Fruit fly (Drosophila melanogaster) whole organism, embryonic: ENCODE results near the gene Orct2.

Experiments
- B-H1 ChIP-seq: fragments of 200-800 bp; sonication (Bioruptor generic); IDR thresholded peaks from 3 replicates; pipeline ENCODE4 v1.3.6; 2022; ENCODE audit warnings: missing biosample characterization, missing genetic modification characterization
- BtbVII ChIP-seq: fragments of 200-800 bp; sonication (Bioruptor generic); optimal IDR thresholded peaks from 3 replicates; lab custom pipeline; 2017; ENCODE audit warnings: missing biosample characterization, mild to moderate bottlenecking, missing genetic modification characterization
- CG10654 ChIP-seq: fragments of 200-800 bp; sonication (Bioruptor generic); optimal IDR thresholded peaks from 2 replicates; lab custom pipeline; 2016; ENCODE audit warnings: missing biosample characterization, missing genetic modification characterization
- CG12769 ChIP-seq: fragments of 200-800 bp; sonication (Bioruptor generic); optimal IDR thresholded peaks from 2 replicates; lab custom pipeline; 2019; ENCODE audit warnings: missing biosample characterization, mild to moderate bottlenecking, missing genetic modification characterization, moderate library complexity
- CG13296 ChIP-seq: fragments of 200-800 bp; sonication (Bioruptor generic); optimal IDR thresholded peaks from 3 replicates; lab custom pipeline; 2018; ENCODE audit warnings: missing biosample characterization, mild to moderate bottlenecking, missing genetic modification characterization
- CG13775 ChIP-seq: fragments of 200-800 bp; sonication (Bioruptor generic); optimal IDR thresholded peaks from 3 replicates; lab custom pipeline; 2017; ENCODE audit warnings: missing biosample characterization, mild to moderate bottlenecking, missing genetic modification characterization
- CG16779 ChIP-seq: fragments of 200-800 bp; sonication (Bioruptor generic); IDR thresholded peaks from 2 replicates; pipeline ENCODE4 v1.3.6; 2022; ENCODE audit warnings: missing biosample characterization, missing genetic modification characterization
- CG16863 ChIP-seq: fragments of 200-800 bp; sonication (Bioruptor generic); optimal IDR thresholded peaks from 3 replicates; lab custom pipeline; 2016; ENCODE audit warnings: missing biosample characterization, missing genetic modification characterization
- CG17568 ChIP-seq: fragments of 200-800 bp; sonication (Bioruptor generic); optimal IDR thresholded peaks from 2 replicates; lab custom pipeline; 2018; ENCODE audit warnings: missing biosample characterization, mild to moderate bottlenecking, missing genetic modification characterization, moderate library complexity
- CG2202 ChIP-seq: fragments of 200-800 bp; sonication (Bioruptor generic); optimal IDR thresholded peaks from 2 replicates; lab custom pipeline; 2018; ENCODE audit warnings: missing biosample characterization, mild to moderate bottlenecking, missing genetic modification characterization
- CG30431 ChIP-seq: fragments of 200-800 bp; sonication (Bioruptor generic); optimal IDR thresholded peaks from 2 replicates; lab custom pipeline; 2017; ENCODE audit warnings: missing biosample characterization, missing genetic modification characterization
- CG31224 ChIP-seq: fragments of 200-800 bp; sonication (Bioruptor generic); IDR thresholded peaks from 2 replicates; pipeline ENCODE4 v1.3.6; 2022; ENCODE audit warnings: missing biosample characterization, missing genetic modification characterization
- CG3163 ChIP-seq: fragments of 200-800 bp; sonication (Bioruptor generic); optimal IDR thresholded peaks from 3 replicates; lab custom pipeline; 2016; ENCODE audit warnings: missing biosample characterization, missing genetic modification characterization
- CG32532 ChIP-seq: fragments of 200-800 bp; sonication (Bioruptor generic); IDR thresholded peaks from 2 replicates; pipeline ENCODE4 v1.3.6; 2022; ENCODE audit warnings: missing biosample characterization, missing genetic modification characterization
- CG42726 ChIP-seq: fragments of 200-800 bp; sonication (Bioruptor generic); IDR thresholded peaks from 2 replicates; pipeline ENCODE4 v1.3.6; 2022; ENCODE audit warnings: missing biosample characterization, missing genetic modification characterization; ENCODE audit not compliant: partially characterized antibody
- CG4282 ChIP-seq: fragments of 200-800 bp; sonication (Bioruptor generic); optimal IDR thresholded peaks from 2 replicates; lab custom pipeline; 2016; ENCODE audit warnings: missing biosample characterization, missing genetic modification characterization
- CG4707 ChIP-seq: fragments of 200-800 bp; sonication (Bioruptor generic); optimal IDR thresholded peaks from 2 replicates; lab custom pipeline; 2018; ENCODE audit warnings: missing biosample characterization, mild to moderate bottlenecking, missing genetic modification characterization, moderate library complexity
- CG7556 ChIP-seq: fragments of 200-800 bp; sonication (Bioruptor generic); optimal IDR thresholded peaks from 2 replicates; lab custom pipeline; 2017; ENCODE audit warnings: missing biosample characterization, mild to moderate bottlenecking, missing genetic modification characterization
- CG9609 ChIP-seq: fragments of 200-800 bp; sonication (Bioruptor generic); optimal IDR thresholded peaks from 3 replicates; lab custom pipeline; 2016; ENCODE audit warnings: missing biosample characterization, missing genetic modification characterization
- Camta ChIP-seq: fragments of 200-800 bp; sonication (Bioruptor generic); optimal IDR thresholded peaks from 2 replicates; lab custom pipeline; 2016; ENCODE audit warnings: missing biosample characterization, missing genetic modification characterization
- Drgx ChIP-seq: fragments of 200-800 bp; sonication (Bioruptor generic); IDR thresholded peaks from 2 replicates; pipeline ENCODE4 v1.3.6; 2022; ENCODE audit warnings: missing biosample characterization, missing genetic modification characterization
- Fer1 ChIP-seq: fragments of 200-800 bp; sonication (Bioruptor generic); optimal IDR thresholded peaks from 2 replicates; lab custom pipeline; 2017; ENCODE audit warnings: missing biosample characterization, mild to moderate bottlenecking, missing genetic modification characterization
- H2.0 ChIP-seq: fragments of 200-800 bp; sonication (Bioruptor generic); IDR thresholded peaks from 2 replicates; pipeline ENCODE4 v1.3.6; 2022; ENCODE audit warnings: missing biosample characterization, missing genetic modification characterization
- Jarid2 ChIP-seq: fragments of 200-800 bp; sonication (Bioruptor generic); optimal IDR thresholded peaks from 3 replicates; lab custom pipeline; 2017; ENCODE audit warnings: mild to moderate bottlenecking, missing biosample characterization, missing genetic modification reagents, missing genetic modification characterization
- Kr ChIP-seq: fragments of 200-800 bp; sonication (Bioruptor generic); optimal IDR thresholded peaks from 2 replicates; lab custom pipeline; 2017; ENCODE audit warnings: missing biosample characterization, mild to moderate bottlenecking, missing genetic modification characterization
- Lpt ChIP-seq: fragments of >200 bp; optimal IDR thresholded peaks from 2 replicates; lab custom pipeline; 2018; ENCODE audit warnings: missing biosample characterization, missing genetic modification characterization
- Nf-YC ChIP-seq: fragments of 200-800 bp; optimal IDR thresholded peaks from 3 replicates; lab custom pipeline; 2019; ENCODE audit warnings: missing biosample characterization, mild to moderate bottlenecking, missing genetic modification characterization, moderate library complexity
- Side ChIP-seq: fragments of 200-800 bp; sonication (Bioruptor generic); optimal IDR thresholded peaks from 2 replicates; lab custom pipeline; 2016; ENCODE audit warnings: missing biosample characterization, missing genetic modification characterization
- Sry-δ ChIP-seq: fragments of 200-800 bp; sonication (Bioruptor generic); optimal IDR thresholded peaks from 2 replicates; lab custom pipeline; 2016; ENCODE audit warnings: missing biosample characterization, missing genetic modification characterization
- Stat92E ChIP-seq, 3 experiments: fragments of >200 bp in 2 of 3; fragments of 200-800 bp in 1 of 3; sonication (Bioruptor generic) in 1 of 3; optimal IDR thresholded peaks; 2 replicates each; lab custom pipeline; 2017 to 2019; ENCODE audit warnings: missing biosample characterization in 3 of 3, missing genetic modification characterization in 3 of 3, mild to moderate bottlenecking in 1 of 3, moderate library complexity in 1 of 3
- Taf1 ChIP-seq: fragments of 200-800 bp; sonication (Bioruptor generic); IDR thresholded peaks from 2 replicates; pipeline ENCODE4 v1.3.6; 2022; ENCODE audit warnings: missing biosample characterization, missing genetic modification characterization
- abd-A ChIP-seq: fragments of 200-800 bp; sonication (Bioruptor generic); optimal IDR thresholded peaks from 3 replicates; lab custom pipeline; 2019; ENCODE audit warnings: missing biosample characterization, mild to moderate bottlenecking, missing genetic modification characterization, moderate library complexity
- ara ChIP-seq: fragments of 200-800 bp; sonication (Bioruptor generic); IDR thresholded peaks from 2 replicates; pipeline ENCODE4 v1.3.6; 2022; ENCODE audit warnings: missing biosample characterization, missing genetic modification characterization
- ci ChIP-seq: fragments of 200-800 bp; sonication (Bioruptor generic); IDR thresholded peaks from 3 replicates; pipeline ENCODE4 v1.3.6; 2022; ENCODE audit warnings: missing biosample characterization, missing genetic modification characterization
- dan ChIP-seq: fragments of 200-800 bp; sonication (Bioruptor generic); IDR thresholded peaks from 2 replicates; pipeline ENCODE4 v1.3.6; 2022; ENCODE audit warnings: missing biosample characterization, missing genetic modification characterization
- dmrt99B ChIP-seq: fragments of 200-800 bp; sonication (Bioruptor generic); optimal IDR thresholded peaks from 2 replicates; lab custom pipeline; 2018; ENCODE audit warnings: missing biosample characterization, mild to moderate bottlenecking, missing genetic modification characterization, moderate library complexity
- grn ChIP-seq: fragments of 200-800 bp; sonication (Bioruptor generic); optimal IDR thresholded peaks from 3 replicates; lab custom pipeline; 2017; ENCODE audit warnings: missing biosample characterization, missing genetic modification characterization
- insv ChIP-seq, 2 experiments: fragments of 200-800 bp; sonication (Bioruptor generic); optimal IDR thresholded peaks; 3 replicates each; lab custom pipeline; 2016 to 2018; ENCODE audit warnings: missing biosample characterization in 2 of 2, missing genetic modification characterization in 2 of 2
- knrl ChIP-seq: fragments of 200-800 bp; sonication (Bioruptor generic); IDR thresholded peaks from 3 replicates; pipeline ENCODE4 v1.3.6; 2022; ENCODE audit warnings: missing biosample characterization, missing genetic modification characterization; ENCODE audit not compliant: partially characterized antibody
- lilli ChIP-seq: fragments of 200-800 bp; sonication (Bioruptor generic); optimal IDR thresholded peaks from 3 replicates; lab custom pipeline; 2016; ENCODE audit warnings: missing biosample characterization, missing genetic modification characterization
- maf-S ChIP-seq: fragments of 200-800 bp; sonication (Bioruptor generic); optimal IDR thresholded peaks from 2 replicates; lab custom pipeline; 2016; ENCODE audit warnings: missing biosample characterization, missing genetic modification characterization
- odd ChIP-seq: fragments of 200-800 bp; sonication (Bioruptor generic); optimal IDR thresholded peaks from 2 replicates; lab custom pipeline; 2017; ENCODE audit warnings: missing biosample characterization, mild to moderate bottlenecking, missing genetic modification characterization
- peb ChIP-seq: fragments of 200-800 bp; sonication (Bioruptor generic); IDR thresholded peaks from 2 replicates; pipeline ENCODE4 v1.3.6; 2022; ENCODE audit warnings: missing biosample characterization, missing genetic modification characterization
- pita ChIP-seq: fragments of 200-800 bp; sonication (Bioruptor generic); optimal IDR thresholded peaks from 2 replicates; lab custom pipeline; 2017; ENCODE audit warnings: missing biosample characterization, mild to moderate bottlenecking, missing genetic modification characterization
- run ChIP-seq: fragments of 200-800 bp; sonication (Bioruptor generic); optimal IDR thresholded peaks from 3 replicates; lab custom pipeline; 2018; ENCODE audit warnings: missing biosample characterization, mild to moderate bottlenecking, missing genetic modification characterization
- sqz ChIP-seq: fragments of 200-800 bp; sonication (Bioruptor generic); optimal IDR thresholded peaks from 3 replicates; lab custom pipeline; 2018; ENCODE audit warnings: missing biosample characterization, mild to moderate bottlenecking, missing genetic modification characterization
- tgo ChIP-seq: fragments of 200-800 bp; sonication (Bioruptor generic); IDR thresholded peaks from 3 replicates; pipeline ENCODE4 v1.3.6; 2022; ENCODE audit warnings: missing biosample characterization, missing genetic modification characterization
- tna ChIP-seq: fragments of 200-800 bp; sonication (Bioruptor generic); IDR thresholded peaks from 2 replicates; pipeline ENCODE4 v1.3.6; 2022; ENCODE audit warnings: missing biosample characterization, missing genetic modification characterization; ENCODE audit not compliant: partially characterized antibody
- unc-4 ChIP-seq: fragments of 200-800 bp; sonication (Bioruptor generic); IDR thresholded peaks from 2 replicates; pipeline ENCODE4 v1.3.6; 2022; ENCODE audit warnings: missing biosample characterization, missing genetic modification characterization; ENCODE audit not compliant: partially characterized antibody
- usp ChIP-seq: fragments of >200 bp; optimal IDR thresholded peaks from 2 replicates; lab custom pipeline; 2017; ENCODE audit warnings: missing biosample characterization, missing genetic modification characterization
- wor ChIP-seq: fragments of 200-800 bp; sonication (Bioruptor generic); IDR thresholded peaks from 2 replicates; pipeline ENCODE4 v1.3.6; 2022; ENCODE audit warnings: missing biosample characterization, missing genetic modification characterization

Orct2 gene

dm6 chr3R:24272775-24273290 is at the start of gene Orct2 (continued):
- TF ChIP-seq CG16863 (GFP tag; lab: Kevin White, UChicago) (no peak), CG17568 (no peak), CG7556 (GFP tag; lab: Kevin White, UChicago) (no peak), CG13775 (no peak), lilli (GFP tag; lab: Kevin White, UChicago) (no peak), odd (GFP tag; lab: Kevin White, UChicago) (peak; percentile 57), CG13296 (peak; percentile 33), Fer1 (GFP tag; lab: Kevin White, UChicago) (peak; percentile 68), ci (GFP tag; lab: Robert Waterston, UW) (no peak), run (tag; lab: Kevin White, UChicago) (no peak), CG9609 (no peak), insv (GFP tag; optimal IDR thresholded peaks at IDR 0.05; lab: Kevin White, UChicago) (no peak), CG32532 (GFP tag; lab: Robert Waterston, UW) (0 out of 2 replicates have a peak, but pooled peaks have one; percentile 6), dmrt99B (tag; lab: Kevin White, UChicago) (peak; percentile 14), CG42726 (no peak), maf-S (no peak), BtbVII (GFP tag; lab: Kevin White, UChicago) (peak; percentile 69), peb (GFP tag; lab: Robert Waterston, UW) (no peak), ara (no peak), unc-4 (0 out of 2 replicates have a peak, but pooled peaks have one; percentile 26), CG10654 (no peak), CG30431 (GFP tag; lab: Kevin White, UChicago) (no peak), wor (no peak), CG3163 (no peak), Lpt (no peak), CG12769 (peak; percentile 37), CG16779 (GFP tag; lab: Robert Waterston, UW) (peak; percentile 60; the same call in 1 of the 2 replicates), Jarid2 (GFP tag; lab: Kevin White, UChicago) (peak; percentile 84), Nf-YC (tag; lab: Kevin White, UChicago) (peak; percentile 60), abd-A (peak; percentile 79), B-H1 (GFP tag; lab: Robert Waterston, UW) (no peak), sqz (no peak), Drgx (GFP tag; lab: Robert Waterston, UW) (peak; percentile 35; the same call in 1 of the 2 replicates), Sry-δ (GFP tag; lab: Kevin White, UChicago) (no peak), CG4707 (no peak), pita (GFP tag; lab: Kevin White, UChicago) (no peak), Stat92E (GFP tag; optimal IDR thresholded peaks at IDR 0.05; lab: Kevin White, UChicago) (peak in 1 of 3 experiments; percentile 4), CG31224 (GFP tag; lab: Robert Waterston, UW) (no peak), CG4282 (GFP tag; lab: Kevin White, UChicago) (no peak), knrl (GFP tag; lab: Robert Waterston, UW) (0 out of 3 replicates have a peak, but pooled peaks have one; percentile 5), Side (GFP tag; lab: Kevin White, UChicago) (no peak), tna (no peak), Camta (GFP tag; lab: Kevin White, UChicago) (no peak), tgo (GFP tag; lab: Robert Waterston, UW) (no peak), dan (GFP tag; lab: Robert Waterston, UW) (no peak), CG2202 (tag; lab: Kevin White, UChicago) (no peak), Kr (GFP tag; lab: Kevin White, UChicago) (peak; percentile 23), usp (GFP tag; lab: Kevin White, UChicago) (no peak), H2.0 (GFP tag; lab: Robert Waterston, UW) (no peak), Taf1 (GFP tag; lab: Robert Waterston, UW) (no peak), grn (GFP tag; lab: Kevin White, UChicago) (peak; percentile 36)
